Worm (Caenorhabditis elegans): ENCODE results near the gene fbxb-102.

fbxb-102 gene

DNA sequence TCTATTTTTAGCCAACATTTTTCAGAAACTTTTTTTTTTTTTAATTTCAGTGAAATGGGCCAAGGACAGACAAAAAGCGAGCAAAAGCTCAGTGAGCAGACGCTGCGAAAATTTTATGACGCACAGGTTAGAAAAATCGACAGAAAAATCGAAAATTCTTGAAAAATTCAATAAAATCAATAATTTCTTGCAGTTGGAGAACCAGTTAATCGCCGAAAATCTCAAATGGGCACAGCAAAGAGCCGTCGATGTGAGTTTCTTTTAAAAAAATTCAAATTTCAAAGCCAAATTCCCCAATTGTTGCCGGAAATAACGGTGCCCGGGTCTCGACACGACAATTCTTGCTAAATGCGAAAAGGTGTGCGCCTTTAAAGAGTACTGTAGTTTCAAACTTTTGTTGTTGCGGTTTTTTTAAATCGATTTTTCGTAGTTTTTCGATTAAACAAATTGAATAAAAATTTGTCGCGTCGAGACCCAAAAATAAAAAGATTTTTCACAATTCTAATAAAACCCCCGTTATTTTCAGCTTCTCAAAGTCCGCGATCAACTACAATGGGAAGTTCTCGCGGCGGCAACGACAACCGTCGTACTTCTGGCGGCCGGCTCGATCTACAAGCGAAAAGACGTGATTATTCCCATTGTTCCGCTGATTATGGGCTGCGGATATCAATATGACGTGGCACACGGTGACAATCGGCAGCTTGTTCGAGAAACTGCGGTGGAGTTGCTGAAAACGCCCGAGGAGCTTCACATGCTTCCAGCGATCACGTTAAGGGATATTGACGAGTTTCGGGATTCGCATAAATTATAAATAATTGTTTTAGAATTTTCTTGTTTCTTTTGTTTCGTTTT is 21.9 kb upstream of the fbxb-102 start, which contains the start of gene tag-280:
Gene tag-280, plus strand, starts transcription at position 51 of the 852 bp plus-strand sequence.
- TF ChIP-seq lsy-2 (tag; optimal IDR thresholded peaks at IDR 0.05) (no peak), mab-5 (tag; optimal IDR thresholded peaks at IDR 0.05) (no peak), pha-4 (tag; optimal IDR thresholded peaks at IDR 0.05) (no peak), lin-32 (GFP tag; optimal IDR thresholded peaks at IDR 0.05) (no peak), ceh-39 (tag; optimal IDR thresholded peaks at IDR 0.05) (no peak), hlh-1 (tag; optimal IDR thresholded peaks at IDR 0.05) (no peak), ztf-11 (tag; optimal IDR thresholded peaks at IDR 0.05) (no peak), cnd-1 (tag; optimal IDR thresholded peaks at IDR 0.05) (no peak)

DNA sequence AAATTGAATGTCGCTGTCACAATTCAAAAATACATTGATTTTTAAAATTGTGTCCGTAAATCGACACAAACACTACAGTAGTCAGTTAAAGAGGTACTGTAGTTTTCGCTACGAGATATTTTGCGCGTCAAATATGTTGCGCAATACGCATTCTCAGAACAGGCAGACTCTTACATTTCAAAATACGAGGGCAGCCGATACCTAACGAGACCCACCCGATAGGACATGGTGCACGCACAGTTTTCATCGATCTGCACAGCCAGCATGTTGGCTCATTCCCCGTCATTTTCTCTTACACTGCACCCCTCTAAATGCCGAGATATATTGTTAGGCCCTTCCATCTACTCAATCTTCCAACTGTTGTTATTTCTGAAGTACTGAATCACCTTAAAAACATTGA is 20.5 kb upstream of the fbxb-102 start, which contains the start of gene F15A4.2:
Gene F15A4.2, plus strand, starts transcription at position 301 of the 400 bp plus-strand sequence.
- TF ChIP-seq ztf-11 (tag; optimal IDR thresholded peaks at IDR 0.05) (no peak), zip-8 (tag; optimal IDR thresholded peaks at IDR 0.05) (peak; percentile 29), ceh-39 (tag; optimal IDR thresholded peaks at IDR 0.05) (peak; percentile 66), lsy-2 (tag; optimal IDR thresholded peaks at IDR 0.05) (peak; percentile 12), nhr-2 (tag; optimal IDR thresholded peaks at IDR 0.05) (no peak), hlh-1 (tag; optimal IDR thresholded peaks at IDR 0.05) (no peak)

DNA sequence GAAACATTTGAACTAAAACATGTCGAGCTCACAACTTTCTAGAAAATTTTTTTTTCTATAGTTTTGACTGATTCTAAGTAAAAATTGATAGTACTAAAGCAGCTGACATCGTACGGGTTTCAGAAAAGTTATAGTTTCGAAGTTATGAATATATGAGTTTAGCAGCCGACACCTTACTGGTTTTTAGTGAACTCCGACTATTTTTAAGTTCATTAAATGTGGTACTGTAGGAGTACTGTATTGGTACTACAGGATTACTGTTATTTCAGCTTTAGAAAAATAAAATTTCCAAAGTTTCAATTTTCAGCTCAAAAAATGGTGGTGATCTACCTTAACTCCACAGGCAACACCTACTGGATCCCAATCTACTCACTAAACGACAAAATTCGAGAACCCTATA is 17.2 kb upstream of the fbxb-102 start, which contains the start of gene sre-37:
Gene sre-37, plus strand, starts transcription at position 301 of the 400 bp plus-strand sequence.
- TF ChIP-seq unc-62 (GFP tag; optimal IDR thresholded peaks at IDR 0.05): no peak
- TF ChIP-seq ztf-11 (tag; optimal IDR thresholded peaks at IDR 0.05): no peak
- no peak for TF ChIP-seq nhr-2 (tag; optimal IDR thresholded peaks at IDR 0.05)
- no peak for TF ChIP-seq snpc-4 (tag; optimal IDR thresholded peaks at IDR 0.05)
- no peak for TF ChIP-seq ceh-39 (tag; optimal IDR thresholded peaks at IDR 0.05)
- TF ChIP-seq blmp-1 (tag; optimal IDR thresholded peaks at IDR 0.05): no peak
- TF ChIP-seq flh-1 (GFP tag; optimal IDR thresholded peaks at IDR 0.05): no peak
- no peak for TF ChIP-seq lsy-2 (tag; optimal IDR thresholded peaks at IDR 0.05)
- no peak for TF ChIP-seq ceh-43 (GFP tag; optimal IDR thresholded peaks at IDR 0.05)
- no peak for TF ChIP-seq mls-2 (tag; optimal IDR thresholded peaks at IDR 0.05)
- no peak for TF ChIP-seq bed-3 (GFP tag; optimal IDR thresholded peaks at IDR 0.05)
- TF ChIP-seq cnd-1 (tag; optimal IDR thresholded peaks at IDR 0.05): no peak
- no peak for TF ChIP-seq ces-1 (GFP tag; optimal IDR thresholded peaks at IDR 0.05)
- TF ChIP-seq mep-1 (tag; optimal IDR thresholded peaks at IDR 0.05): no peak
- TF ChIP-seq M03D4.4 (tag; optimal IDR thresholded peaks at IDR 0.05): no peak
- TF ChIP-seq sem-2 (GFP tag; optimal IDR thresholded peaks at IDR 0.05): no peak
- TF ChIP-seq pha-4 (tag; optimal IDR thresholded peaks at IDR 0.05): no peak
- no peak for TF ChIP-seq tbx-8 (GFP tag; optimal IDR thresholded peaks at IDR 0.05)
- no peak for TF ChIP-seq unc-120 (tag; optimal IDR thresholded peaks at IDR 0.05; ENCODE audit: poor library complexity, severe bottlenecking)
- TF ChIP-seq ham-2 (GFP tag; optimal IDR thresholded peaks at IDR 0.05): no peak

DNA sequence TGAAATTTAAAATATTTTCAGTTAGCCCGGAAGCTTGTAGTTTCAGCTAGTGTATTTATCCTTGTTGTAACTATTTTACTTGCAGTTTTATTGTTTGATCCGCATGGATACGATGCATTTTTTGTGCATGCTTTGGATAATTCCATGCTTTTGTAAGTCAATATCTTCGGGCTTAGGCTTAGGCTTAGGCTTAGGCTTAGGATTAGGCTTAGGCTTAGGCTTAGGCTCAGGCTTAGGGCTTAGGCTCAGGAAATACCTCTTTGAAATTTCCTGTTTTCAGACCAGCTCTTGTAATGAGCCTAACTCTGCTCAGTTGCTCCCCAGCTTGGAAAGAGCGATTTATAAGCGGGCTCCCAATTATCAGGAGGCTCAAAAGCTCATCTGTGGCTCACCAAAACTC is 15.7 kb upstream of the fbxb-102 start, which contains the start of gene srg-16:
Gene srg-16, plus strand, starts transcription at position 87 of the 400 bp plus-strand sequence.
- TF ChIP-seq hlh-1 (tag; optimal IDR thresholded peaks at IDR 0.05): no peak
- TF ChIP-seq ceh-43 (GFP tag; optimal IDR thresholded peaks at IDR 0.05): no peak
- no peak for TF ChIP-seq blmp-1 (tag; optimal IDR thresholded peaks at IDR 0.05)
- no peak for TF ChIP-seq sem-2 (GFP tag; optimal IDR thresholded peaks at IDR 0.05)

DNA sequence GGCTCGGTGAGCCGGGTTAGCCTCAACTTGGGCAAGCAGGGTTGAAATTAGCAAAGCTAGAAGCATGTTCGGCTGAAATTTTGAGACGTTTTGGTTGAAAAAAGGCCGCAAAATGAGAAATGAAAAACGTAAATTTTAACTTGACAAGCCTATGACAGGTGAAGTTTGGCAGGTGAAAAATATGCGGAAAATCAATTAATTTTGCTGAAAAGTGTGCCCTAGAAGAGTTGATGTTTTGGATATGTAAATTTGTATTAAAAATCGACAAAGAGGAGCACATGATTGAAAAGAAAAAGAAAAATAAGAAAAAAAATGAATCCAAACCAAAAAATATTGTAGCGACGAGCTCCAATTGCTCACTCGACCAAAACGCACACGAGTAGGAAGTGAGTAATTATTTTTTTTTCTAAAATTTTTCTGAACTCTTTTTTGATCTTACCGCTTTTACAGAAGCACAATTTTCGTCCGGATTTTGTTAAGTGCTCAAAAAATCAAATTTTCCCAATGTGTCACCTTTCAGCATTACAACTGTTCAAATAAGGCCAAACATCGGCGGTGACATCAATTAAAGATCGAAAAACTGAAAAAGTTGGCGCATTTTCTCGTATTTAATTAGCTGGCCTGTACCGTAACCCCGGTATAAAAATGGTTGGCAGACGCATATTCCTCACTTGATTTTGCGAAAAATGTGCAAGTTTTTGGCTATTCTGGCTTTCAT is 11.4 kb upstream of the fbxb-102 start, which contains the start of the genes F15A4.5 and phat-8:
Gene F15A4.5, minus strand, starts transcription at position 101 of the 718 bp plus-strand sequence.
Gene phat-8, plus strand, starts transcription at position 668 of the 718 bp plus-strand sequence.
- no peak for TF ChIP-seq lin-13 (tag; optimal IDR thresholded peaks at IDR 0.05)
- TF ChIP-seq flh-1 (GFP tag; optimal IDR thresholded peaks at IDR 0.05): no peak
- TF ChIP-seq pha-4 (tag; optimal IDR thresholded peaks at IDR 0.05): no peak
- no peak for TF ChIP-seq nhr-2 (tag; optimal IDR thresholded peaks at IDR 0.05)
- TF ChIP-seq unc-62 (GFP tag; optimal IDR thresholded peaks at IDR 0.05): no peak
- TF ChIP-seq mep-1 (tag; optimal IDR thresholded peaks at IDR 0.05): no peak
- no peak for TF ChIP-seq sptf-1 (tag; optimal IDR thresholded peaks at IDR 0.05)
- TF ChIP-seq M03D4.4 (tag; optimal IDR thresholded peaks at IDR 0.05): no peak
- no peak for TF ChIP-seq nhr-12 (tag; optimal IDR thresholded peaks at IDR 0.05)
- TF ChIP-seq lin-32 (GFP tag; optimal IDR thresholded peaks at IDR 0.05): no peak
- no peak for TF ChIP-seq drap-1 (GFP tag; optimal IDR thresholded peaks at IDR 0.05)
- TF ChIP-seq sem-2 (GFP tag; optimal IDR thresholded peaks at IDR 0.05): no peak

All from whole organism, mixed stage, embryonic.